Worm (Caenorhabditis elegans) whole organism, L2 larva: ENCODE data around the gene srw-127.

Experiments used
- blmp-1 ChIP-seq: sonication (generic microtip); optimal IDR thresholded peaks from 2 replicates; lab custom pipeline; 2017; ENCODE audit warnings: missing genetic modification characterization, mild to moderate bottlenecking, missing compliant biosample characterization, antibody characterized with exemption, moderate library complexity; ENCODE audit not compliant: insufficient read depth
- mab-5 ChIP-seq: fragments of 150-350 bp; optimal IDR thresholded peaks from 2 replicates; lab custom pipeline; 2014; ENCODE audit warnings: missing biosample characterization, missing genetic modification characterization
- mdl-1 ChIP-seq, 2 experiments: fragments of 150-350 bp in 1 of 2; sonication (generic microtip) in 1 of 2; optimal IDR thresholded peaks; 2 replicates each; lab custom pipeline; 2017; ENCODE audit warnings: missing biosample characterization in 2 of 2, missing genetic modification characterization in 2 of 2
- nhr-129 ChIP-seq: fragments of 150-350 bp; optimal IDR thresholded peaks from 2 replicates; lab custom pipeline; 2014; ENCODE audit warnings: missing biosample characterization, missing genetic modification characterization
- nhr-77 ChIP-seq: fragments of 150-350 bp; optimal IDR thresholded peaks from 2 replicates; lab custom pipeline; 2014; ENCODE audit warnings: missing biosample characterization, missing genetic modification characterization
- unc-39 ChIP-seq: fragments of 150-350 bp; optimal IDR thresholded peaks from 2 replicates; lab custom pipeline; 2014; ENCODE audit warnings: missing biosample characterization, missing genetic modification characterization
- zag-1 ChIP-seq: fragments of 150-350 bp; optimal IDR thresholded peaks from 2 replicates; lab custom pipeline; 2014; ENCODE audit warnings: missing biosample characterization, missing genetic modification characterization

DNA sequence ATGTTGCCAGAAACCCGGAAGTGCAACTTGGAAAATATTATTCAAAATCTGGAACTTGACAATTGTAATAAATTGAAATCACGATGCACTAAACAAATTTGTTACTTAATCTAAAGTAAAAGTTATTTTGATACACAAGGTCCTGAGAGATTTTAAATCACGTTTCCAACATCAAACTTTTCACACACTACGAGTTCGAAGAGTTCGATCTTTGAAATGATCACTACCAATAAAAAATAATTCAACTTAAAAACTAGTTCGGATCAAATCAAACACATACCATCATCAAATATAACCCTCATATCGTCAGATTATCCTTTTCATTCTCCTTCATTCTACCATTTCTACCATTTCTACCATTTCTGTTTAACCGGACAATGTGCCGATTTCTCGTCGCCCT, 6.8 kb upstream of the srw-127 start, which contains the start of gene spig-10:
- TF ChIP-seq nhr-129 (no peak), unc-39 (tag; lab: Kevin White, UChicago) (no peak), mdl-1 (tag; optimal IDR thresholded peaks at IDR 0.05; lab: Kevin White, UChicago) (no peak), blmp-1 (tag; lab: Kevin White, UChicago) (no peak), zag-1 (tag; lab: Kevin White, UChicago) (no peak), nhr-77 (tag; lab: Kevin White, UChicago) (no peak), mab-5 (tag; lab: Kevin White, UChicago) (no peak)
